Worm (Caenorhabditis elegans) whole organism, early embryonic: ENCODE data around the gene F33E11.2.

Experiments
- B0310.2 ChIP-seq: sonication (generic microtip); optimal IDR thresholded peaks from 2 replicates; lab custom pipeline; 2016; ENCODE audit warnings: mild to moderate bottlenecking, missing genetic modification characterization, missing compliant biosample characterization
- aly-1 ChIP-seq: sonication (generic microtip); optimal IDR thresholded peaks from 2 replicates; lab custom pipeline; 2016; ENCODE audit warnings: missing genetic modification characterization, missing compliant biosample characterization
- ama-1 ChIP-seq: fragments of 150-350 bp; optimal IDR thresholded peaks from 2 replicates; lab custom pipeline; 2014
- ceh-13 ChIP-seq: fragments of 200-800 bp; sonication (Bioruptor generic); optimal IDR thresholded peaks from 2 replicates; lab custom pipeline; 2018; ENCODE audit warnings: mild to moderate bottlenecking, missing genetic modification characterization, missing compliant biosample characterization
- ets-7 ChIP-seq: sonication (generic microtip); optimal IDR thresholded peaks from 2 replicates; lab custom pipeline; 2016; ENCODE audit warnings: missing genotype, missing genetic modification characterization, missing compliant biosample characterization
- flt-1 ChIP-seq: fragments of 200-800 bp; sonication (Bioruptor generic); IDR thresholded peaks from 2 replicates; pipeline ENCODE4 v1.3.6; 2022; ENCODE audit warnings: missing genetic modification characterization, missing compliant biosample characterization
- hmbx-1 ChIP-seq: sonication (generic microtip); optimal IDR thresholded peaks from 2 replicates; lab custom pipeline; 2016; ENCODE audit warnings: mild to moderate bottlenecking, missing genetic modification characterization, missing compliant biosample characterization
- hnd-1 ChIP-seq: sonication (generic microtip); optimal IDR thresholded peaks from 2 replicates; lab custom pipeline; 2016; ENCODE audit warnings: missing genetic modification characterization, missing compliant biosample characterization
- sea-1 ChIP-seq: fragments of 200-800 bp; sonication (Bioruptor generic); conservative IDR thresholded peaks from 2 replicates; pipeline ENCODE4 v1.3.6; 2022; ENCODE audit warnings: missing genetic modification characterization, missing compliant biosample characterization
- tbx-37 ChIP-seq: fragments of 200-800 bp; sonication (Bioruptor generic); conservative IDR thresholded peaks from 2 replicates; pipeline ENCODE4 v1.3.6; 2022; ENCODE audit warnings: missing genetic modification reagents, missing genetic modification characterization, missing compliant biosample characterization

DNA sequence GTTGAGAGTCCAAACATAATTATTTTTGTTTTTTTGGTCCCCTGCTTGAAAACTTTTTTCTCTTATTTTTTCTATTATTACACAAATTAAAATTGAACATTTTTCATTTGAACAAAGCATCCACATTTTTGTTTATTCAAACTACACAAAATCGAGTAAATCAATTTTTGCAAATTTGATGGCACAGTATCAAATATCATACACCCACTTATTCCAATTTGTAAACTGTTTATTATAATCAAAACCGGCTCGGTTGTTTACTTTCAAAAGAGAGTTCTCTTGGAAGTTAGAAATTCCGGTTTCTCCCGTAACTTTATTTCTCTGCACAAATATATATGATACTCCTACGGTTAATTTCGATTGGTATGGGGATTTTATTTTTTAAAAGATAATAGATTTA lies 29.7 kb upstream of the F33E11.2 start, which contains the start of gene lgc-26:
- TF ChIP-seq aly-1 (tag; lab: Kevin White, UChicago) (no peak), tbx-37 (GFP tag; lab: Robert Waterston, UW) (no peak), ets-7 (tag; lab: Kevin White, UChicago) (no peak), hmbx-1 (tag; lab: Kevin White, UChicago) (no peak), ama-1 (no peak), hnd-1 (tag; lab: Kevin White, UChicago) (no peak), ceh-13 (no peak), sea-1 (GFP tag; lab: Robert Waterston, UW) (no peak), flt-1 (no peak), B0310.2 (tag; lab: Kevin White, UChicago) (no peak)
